Worm (Caenorhabditis elegans) whole organism, late embryonic: ENCODE data around the gene Y94H6A.7.
"Not testable (repeated sequence)": the region's sequence is repeated elsewhere in the genome, so short reads cannot be mapped to it uniquely, and the experiment has no call there.

ENCODE experiments used
- K02D7.2 ChIP-seq: sonication (generic microtip); optimal IDR thresholded peaks from 2 replicates; lab custom pipeline; 2017; ENCODE audit warnings: mild to moderate bottlenecking, missing genetic modification characterization, missing compliant biosample characterization
- ceh-30 ChIP-seq: fragments of 150-350 bp; optimal IDR thresholded peaks from 2 replicates; lab custom pipeline; 2014; ENCODE audit warnings: missing biosample characterization, missing genetic modification characterization
- elt-2 ChIP-seq: sonication (generic microtip); optimal IDR thresholded peaks from 2 replicates; lab custom pipeline; 2016; ENCODE audit warnings: missing genetic modification reagents, missing genetic modification characterization, missing compliant biosample characterization
- hlh-30 ChIP-seq: sonication (generic microtip); optimal IDR thresholded peaks from 2 replicates; lab custom pipeline; 2017; ENCODE audit warnings: antibody characterized with exemption, missing genetic modification characterization, missing compliant biosample characterization; ENCODE audit not compliant: insufficient read depth
- lim-6 ChIP-seq: sonication (generic microtip); optimal IDR thresholded peaks from 2 replicates; lab custom pipeline; 2016; ENCODE audit warnings: missing genetic modification characterization, missing compliant biosample characterization
- nhr-11 ChIP-seq: fragments of 150-350 bp; optimal IDR thresholded peaks from 2 replicates; lab custom pipeline; 2014; ENCODE audit warnings: missing biosample characterization, missing genetic modification characterization
- nhr-232 ChIP-seq: sonication (generic microtip); optimal IDR thresholded peaks from 2 replicates; lab custom pipeline; 2016; ENCODE audit warnings: missing genetic modification characterization, missing compliant biosample characterization
- odd-2 ChIP-seq: sonication (generic microtip); optimal IDR thresholded peaks from 2 replicates; lab custom pipeline; 2017; ENCODE audit warnings: antibody characterized with exemption, mild to moderate bottlenecking, missing genetic modification characterization, missing compliant biosample characterization
- pag-3 ChIP-seq: sonication (generic microtip); optimal IDR thresholded peaks from 2 replicates; lab custom pipeline; 2016; ENCODE audit warnings: missing compliant biosample characterization, missing genetic modification characterization, borderline replicate concordance
- pha-4 ChIP-seq: fragments of 150-350 bp; optimal IDR thresholded peaks from 2 replicates; lab custom pipeline; 2018; ENCODE audit warnings: missing biosample characterization, missing genetic modification reagents, missing genetic modification characterization
- sdc-2 ChIP-seq: sonication (generic microtip); optimal IDR thresholded peaks from 2 replicates; lab custom pipeline; 2016; ENCODE audit warnings: missing genotype, missing genetic modification characterization, missing compliant biosample characterization
- sox-2 ChIP-seq: fragments of 200-800 bp; sonication (Bioruptor generic); IDR thresholded peaks from 2 replicates; pipeline ENCODE4 v1.3.6; 2022; ENCODE audit warnings: missing genetic modification reagents, missing genetic modification characterization, missing compliant biosample characterization
- tbx-2 ChIP-seq: sonication (generic microtip); optimal IDR thresholded peaks from 2 replicates; lab custom pipeline; 2016; ENCODE audit warnings: missing genetic modification characterization, missing compliant biosample characterization

- not testable (repeated sequence) for TF ChIP-seq nhr-232 (tag; lab: Kevin White, UChicago); lim-6; sox-2; pha-4 (tag; lab: Kevin White, UChicago); odd-2 (tag; lab: Kevin White, UChicago); pag-3 (tag; lab: Kevin White, UChicago); tbx-2 (tag; lab: Kevin White, UChicago); K02D7.2; sdc-2 (tag; lab: Kevin White, UChicago); hlh-30; ceh-30 (tag; lab: Kevin White, UChicago); elt-2; nhr-11 (tag; lab: Kevin White, UChicago)
These were observed at the start of gene Y94H6A.7 for ce11 chrIV:2716474-2716873.
